Worm (Caenorhabditis elegans): ENCODE measurements around the gene C07C7.3.

ce11 chrIV:9192522-9192921 lies 26.7 kb downstream of the C07C7.3 start, which contains the start of gene C46C2.5:
- TF ChIP-seq rpc-1 (optimal IDR thresholded peaks at IDR 0.05), result no peak
- no peak for TF ChIP-seq rpc-1 (tag; optimal IDR thresholded peaks at IDR 0.05)
- no peak for TF ChIP-seq ccch-3 (GFP tag; optimal IDR thresholded peaks at IDR 0.05)
- no peak for TF ChIP-seq B0019.2 (GFP tag; conservative IDR thresholded peaks at IDR 0.05)
- no peak for TF ChIP-seq tbp1 (GFP tag; optimal IDR thresholded peaks at IDR 0.05)
- no peak for TF ChIP-seq somi-1 (GFP tag; optimal IDR thresholded peaks at IDR 0.05)
- no peak for TF ChIP-seq Y79H2A.3 (GFP tag; conservative IDR thresholded peaks at IDR 0.05)

All from whole organism, young adult.